Worm (Caenorhabditis elegans) whole organism, mixed stage, embryonic: ENCODE measurements around the gene H06A10.1.

Experiments
- bed-3 ChIP-seq: fragments of 200-800 bp; sonication (Bioruptor generic); optimal IDR thresholded peaks from 3 replicates; lab custom pipeline; 2018; ENCODE audit warnings: mild to moderate bottlenecking, missing genetic modification characterization, moderate library complexity, missing compliant biosample characterization
- blmp-1 ChIP-seq: fragments of 150-350 bp; optimal IDR thresholded peaks from 2 replicates; lab custom pipeline; 2014; ENCODE audit warnings: missing biosample characterization, missing genetic modification characterization
- ceh-39 ChIP-seq: fragments of 150-350 bp; optimal IDR thresholded peaks from 2 replicates; lab custom pipeline; 2014; ENCODE audit warnings: missing biosample characterization, missing genetic modification characterization
- ceh-43 ChIP-seq: fragments of 200-800 bp; sonication (Bioruptor generic); optimal IDR thresholded peaks from 2 replicates; lab custom pipeline; 2018; ENCODE audit warnings: mild to moderate bottlenecking, missing genetic modification characterization, moderate library complexity, missing compliant biosample characterization
- ces-1 ChIP-seq: fragments of 150-350 bp; optimal IDR thresholded peaks from 2 replicates; lab custom pipeline; 2014; ENCODE audit warnings: missing biosample characterization, missing genetic modification reagents, missing genetic modification characterization
- elt-1 ChIP-seq: sonication (generic microtip); optimal IDR thresholded peaks from 2 replicates; lab custom pipeline; 2017; ENCODE audit warnings: missing genetic modification characterization, mild to moderate bottlenecking, missing compliant biosample characterization, antibody characterized with exemption, moderate library complexity, borderline replicate concordance; ENCODE audit not compliant: insufficient read depth
- elt-3 ChIP-seq: fragments of 150-350 bp; optimal IDR thresholded peaks from 2 replicates; lab custom pipeline; 2014; ENCODE audit warnings: missing biosample characterization, missing genetic modification characterization
- ham-2 ChIP-seq: fragments of 200-800 bp; sonication (Bioruptor generic); optimal IDR thresholded peaks from 2 replicates; lab custom pipeline; 2018; ENCODE audit warnings: mild to moderate bottlenecking, missing genetic modification characterization, missing compliant biosample characterization
- lin-13 ChIP-seq: fragments of 150-350 bp; optimal IDR thresholded peaks from 2 replicates; lab custom pipeline; 2014; ENCODE audit warnings: missing biosample characterization, missing genetic modification characterization
- lsy-2 ChIP-seq: fragments of 150-350 bp; optimal IDR thresholded peaks from 2 replicates; lab custom pipeline; 2014; ENCODE audit warnings: missing biosample characterization, missing genetic modification characterization
- mep-1 ChIP-seq: fragments of 150-350 bp; optimal IDR thresholded peaks from 2 replicates; lab custom pipeline; 2017; ENCODE audit warnings: missing biosample characterization, missing genetic modification reagents, missing genetic modification characterization, inconsistent platforms
- nhr-12 ChIP-seq: fragments of 150-350 bp; optimal IDR thresholded peaks from 2 replicates; lab custom pipeline; 2014; ENCODE audit warnings: missing biosample characterization, missing genetic modification characterization
- nhr-2 ChIP-seq: fragments of 150-350 bp; optimal IDR thresholded peaks from 2 replicates; lab custom pipeline; 2014; ENCODE audit warnings: missing biosample characterization, missing genetic modification characterization
- pha-4 ChIP-seq: fragments of 150-350 bp; optimal IDR thresholded peaks from 2 replicates; lab custom pipeline; 2018; ENCODE audit warnings: missing biosample characterization, missing genetic modification reagents, missing genetic modification characterization

- no peak for TF ChIP-seq lsy-2 (tag; lab: Kevin White, UChicago)
- TF ChIP-seq ces-1 (GFP tag; lab: Kevin White, UChicago): no peak
- no peak for TF ChIP-seq ceh-43 (GFP tag; lab: Kevin White, UChicago)
- TF ChIP-seq pha-4: no peak
- TF ChIP-seq ham-2 (GFP tag; lab: Kevin White, UChicago): no peak
- no peak for TF ChIP-seq elt-3
- TF ChIP-seq nhr-2 (tag; lab: Kevin White, UChicago): no peak
- TF ChIP-seq elt-1: no peak
- no peak for TF ChIP-seq ceh-39 (tag; lab: Kevin White, UChicago)
- TF ChIP-seq mep-1: no peak
- no peak for TF ChIP-seq bed-3 (GFP tag; lab: Kevin White, UChicago)
- no peak for TF ChIP-seq blmp-1 (tag; lab: Kevin White, UChicago)
- TF ChIP-seq nhr-12 (tag; lab: Kevin White, UChicago): no peak
- TF ChIP-seq lin-13 (tag; lab: Kevin White, UChicago): no peak
Observed at ce11 chrX:13539701-13540100, 32.4 kb downstream of the H06A10.1 start.
